Fruit fly (Drosophila melanogaster) whole organism, wandering third instar larva: ENCODE results near the gene UbcE2M.
"Not testable (repeated sequence)": the region's sequence is repeated elsewhere in the genome, so short reads cannot be mapped to it uniquely, and the experiment has no call there.

Source experiments
- OdsH ChIP-seq: fragments of 200-800 bp; sonication (Bioruptor generic); optimal IDR thresholded peaks from 2 replicates; lab custom pipeline; 2016; ENCODE audit warnings: missing biosample characterization, mild to moderate bottlenecking, missing genetic modification characterization
- Sp1 ChIP-seq: fragments of 200-800 bp; sonication (Bioruptor generic); optimal IDR thresholded peaks from 3 replicates; lab custom pipeline; 2019; ENCODE audit warnings: missing biosample characterization, mild to moderate bottlenecking, missing genetic modification characterization, moderate library complexity
- psq ChIP-seq: fragments of 200-800 bp; sonication (Bioruptor generic); optimal IDR thresholded peaks from 3 replicates; lab custom pipeline; 2017; ENCODE audit warnings: missing biosample characterization, mild to moderate bottlenecking, missing genetic modification characterization, moderate library complexity

DNA sequence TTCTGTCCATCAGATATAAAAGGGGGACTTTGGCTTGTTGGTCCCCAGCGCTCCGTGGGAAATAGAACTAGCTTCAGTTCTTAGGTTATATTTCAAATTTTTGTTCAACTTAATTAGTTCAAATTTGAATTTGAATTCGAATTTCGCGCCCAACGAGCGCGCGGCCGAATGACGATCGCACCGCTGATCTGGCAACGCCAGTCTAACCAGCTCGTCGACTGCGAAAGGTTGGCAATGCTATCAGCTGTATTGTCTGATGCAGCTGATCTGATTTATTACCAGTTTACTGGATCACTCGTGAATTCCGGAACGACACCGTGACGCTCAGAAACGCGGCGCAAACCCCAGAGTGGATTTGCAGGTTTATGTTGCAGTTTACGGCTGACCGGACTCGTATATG lies 40.6 kb upstream of the UbcE2M start, which contains the start of gene Dscam4:
- TF ChIP-seq OdsH, psq, Sp1 (GFP tag; lab: Kevin White, UChicago): not testable (repeated sequence)
